Worm (Caenorhabditis elegans) whole organism, L4 larva: Measurements from ENCODE around the gene iars-1.
A peak's percentile ranks its signal among the peaks of the same experiment; 100 is the strongest.

Source experiments
- D1046.2 ChIP-seq: fragments of 200-800 bp; sonication (Bioruptor generic); IDR thresholded peaks from 2 replicates; pipeline ENCODE4 v1.3.6; 2022; ENCODE audit warnings: missing genetic modification characterization, missing compliant biosample characterization
- F37D6.2 ChIP-seq: sonication (generic microtip); optimal IDR thresholded peaks from 2 replicates; lab custom pipeline; 2016; ENCODE audit warnings: mild to moderate bottlenecking, missing genetic modification characterization, missing compliant biosample characterization
- F44E2.7 ChIP-seq: fragments of 200-800 bp; sonication (Bioruptor generic); IDR thresholded peaks from 2 replicates; pipeline ENCODE4 v2.1.2; 2022; ENCODE audit warnings: missing genetic modification characterization, missing compliant biosample characterization
- F49E8.2 ChIP-seq: sonication (generic microtip); optimal IDR thresholded peaks from 2 replicates; lab custom pipeline; 2016; ENCODE audit warnings: missing compliant biosample characterization, mild to moderate bottlenecking, missing genetic modification characterization, borderline replicate concordance
- T20F7.1 ChIP-seq: fragments of 200-800 bp; sonication (Bioruptor generic); optimal IDR thresholded peaks from 2 replicates; lab custom pipeline; 2018; ENCODE audit warnings: mild to moderate bottlenecking, missing genetic modification characterization, missing compliant biosample characterization
- T26A8.4 ChIP-seq: fragments of 200-800 bp; sonication (Bioruptor generic); IDR thresholded peaks from 2 replicates; pipeline ENCODE4 v1.3.6; 2022; ENCODE audit warnings: missing genetic modification characterization, missing compliant biosample characterization
- Y105C5A.15 ChIP-seq: fragments of 200-800 bp; sonication (Bioruptor generic); IDR thresholded peaks from 2 replicates; pipeline ENCODE4 v1.3.6; 2022; ENCODE audit warnings: missing genetic modification characterization, missing compliant biosample characterization
- Y48G9A.11 ChIP-seq: fragments of 200-800 bp; sonication (Bioruptor generic); IDR thresholded peaks from 2 replicates; pipeline ENCODE4 v1.3.6; 2022; ENCODE audit warnings: missing genetic modification reagents, missing genetic modification characterization, missing compliant biosample characterization
- Y75B8A.6 ChIP-seq: fragments of 200-800 bp; sonication (Bioruptor generic); IDR thresholded peaks from 2 replicates; pipeline ENCODE4 v1.3.6; 2022; ENCODE audit warnings: missing genetic modification reagents, missing genetic modification characterization, missing compliant biosample characterization
- ZK337.2 ChIP-seq: fragments of 200-800 bp; sonication (Bioruptor generic); IDR thresholded peaks from 2 replicates; pipeline ENCODE4 v1.3.6; 2022; ENCODE audit warnings: missing genetic modification reagents, missing genetic modification characterization, missing compliant biosample characterization
- ZK546.5 ChIP-seq, 2 experiments: sonication (generic microtip); optimal IDR thresholded peaks; 2 replicates each; lab custom pipeline; 2017; ENCODE audit warnings: missing biosample characterization in 2 of 2, missing genetic modification characterization in 2 of 2
- aha-1 ChIP-seq: fragments of 150-350 bp; peaks from one replicate; lab custom pipeline; 2014; ENCODE audit warnings: missing biosample characterization, missing genetic modification characterization
- aly-2 ChIP-seq: sonication (generic microtip); optimal IDR thresholded peaks from 2 replicates; lab custom pipeline; 2018; ENCODE audit warnings: missing biosample characterization, missing genetic modification characterization
- ceh-28 ChIP-seq: fragments of 150-350 bp; optimal IDR thresholded peaks from 2 replicates; lab custom pipeline; 2014; ENCODE audit warnings: missing biosample characterization, missing genetic modification reagents, missing genetic modification characterization
- ceh-32 ChIP-seq: sonication (generic microtip); optimal IDR thresholded peaks from 2 replicates; lab custom pipeline; 2016; ENCODE audit warnings: mild to moderate bottlenecking, missing genetic modification characterization, missing compliant biosample characterization; ENCODE audit not compliant: poor library complexity
- ceh-62 ChIP-seq: sonication (generic microtip); optimal IDR thresholded peaks from 2 replicates; lab custom pipeline; 2017; ENCODE audit warnings: missing biosample characterization, missing genetic modification characterization
- ceh-82 ChIP-seq: sonication (generic microtip); optimal IDR thresholded peaks from 2 replicates; lab custom pipeline; 2017; ENCODE audit warnings: missing biosample characterization, missing genetic modification characterization
- ces-1 ChIP-seq: fragments of 150-350 bp; sonication (generic microtip); optimal IDR thresholded peaks from 4 replicates; lab custom pipeline; 2014; ENCODE audit warnings: missing biosample characterization, missing genetic modification reagents, missing genetic modification characterization
- ctbp-1 ChIP-seq: fragments of 200-800 bp; sonication (Bioruptor generic); IDR thresholded peaks from 2 replicates; pipeline ENCODE4 v1.3.6; 2022; ENCODE audit warnings: missing genetic modification reagents, missing genetic modification characterization, missing compliant biosample characterization
- daf-19 ChIP-seq: fragments of 200-800 bp; sonication (Bioruptor generic); conservative IDR thresholded peaks from 2 replicates; pipeline ENCODE4 v1.3.6; 2022; ENCODE audit warnings: missing genetic modification characterization, missing compliant biosample characterization
- daf-8 ChIP-seq: fragments of 200-800 bp; sonication (Bioruptor generic); IDR thresholded peaks from 2 replicates; pipeline ENCODE4 v1.3.6; 2022; ENCODE audit warnings: missing genetic modification characterization, missing compliant biosample characterization
- dmd-6 ChIP-seq: fragments of 200-800 bp; sonication (Bioruptor generic); IDR thresholded peaks from 2 replicates; pipeline ENCODE4 v1.3.6; 2022; ENCODE audit warnings: missing genetic modification reagents, missing genetic modification characterization, missing compliant biosample characterization
- dmd-8 ChIP-seq: fragments of 200-800 bp; sonication (Bioruptor generic); IDR thresholded peaks from 2 replicates; pipeline ENCODE4 v1.3.6; 2022; ENCODE audit warnings: missing genetic modification characterization, missing compliant biosample characterization
- dmd-9 ChIP-seq: fragments of 200-800 bp; sonication (Bioruptor generic); IDR thresholded peaks from 2 replicates; pipeline ENCODE4 v1.3.6; 2022; ENCODE audit warnings: missing genetic modification reagents, missing genetic modification characterization, missing compliant biosample characterization
- egl-27 ChIP-seq: sonication (generic microtip); optimal IDR thresholded peaks from 3 replicates; lab custom pipeline; 2017; ENCODE audit warnings: missing biosample characterization, missing genetic modification reagents, missing genetic modification characterization
- egl-43 ChIP-seq: fragments of 200-800 bp; sonication (Bioruptor generic); IDR thresholded peaks from 2 replicates; pipeline ENCODE4 v1.3.6; 2022; ENCODE audit warnings: missing genetic modification reagents, missing genetic modification characterization, missing compliant biosample characterization
- fos-1 ChIP-seq: fragments of 150-350 bp; optimal IDR thresholded peaks from 2 replicates; lab custom pipeline; 2014; ENCODE audit warnings: missing biosample characterization, missing genetic modification characterization
- hif-1 ChIP-seq, 2 experiments: sonication (generic microtip); optimal IDR thresholded peaks; 2 replicates each; lab custom pipeline; 2016 to 2017; ENCODE audit warnings: missing compliant biosample characterization in 2 of 2, missing genetic modification characterization in 2 of 2, missing genetic modification reagents in 2 of 2, missing genotype in 2 of 2, mild to moderate bottlenecking in 1 of 2
- jun-1 ChIP-seq: fragments of 150-350 bp; optimal IDR thresholded peaks from 2 replicates; lab custom pipeline; 2014; ENCODE audit warnings: missing biosample characterization, missing genetic modification reagents, missing genetic modification characterization
- lim-7 ChIP-seq: fragments of 200-800 bp; sonication (Bioruptor generic); IDR thresholded peaks from 2 replicates; pipeline ENCODE4 v1.3.6; 2022; ENCODE audit warnings: missing genetic modification characterization, missing compliant biosample characterization
- lin-13 ChIP-seq: fragments of 150-350 bp; optimal IDR thresholded peaks from 2 replicates; lab custom pipeline; 2014; ENCODE audit warnings: missing biosample characterization, missing genetic modification reagents, missing genetic modification characterization
- lin-15B ChIP-seq: fragments of 150-350 bp; sonication (generic microtip); optimal IDR thresholded peaks from 3 replicates; lab custom pipeline; 2014; ENCODE audit warnings: missing biosample characterization, missing genetic modification characterization
- lin-29 ChIP-seq: fragments of 200-800 bp; sonication (Bioruptor generic); IDR thresholded peaks from 2 replicates; pipeline ENCODE4 v1.3.6; 2022; ENCODE audit warnings: missing genetic modification reagents, missing genetic modification characterization, missing compliant biosample characterization
- lin-38 ChIP-seq: fragments of 200-800 bp; sonication (Bioruptor generic); IDR thresholded peaks from 2 replicates; pipeline ENCODE4 v1.3.6; 2022; ENCODE audit warnings: missing genetic modification reagents, missing genetic modification characterization, missing compliant biosample characterization
- lin-39 ChIP-seq: fragments of 150-350 bp; optimal IDR thresholded peaks from 2 replicates; lab custom pipeline; 2014; ENCODE audit warnings: missing biosample characterization, missing genetic modification reagents, missing genetic modification characterization
- madf-5 ChIP-seq, 2 experiments: fragments of 200-800 bp; sonication (Bioruptor generic); IDR thresholded peaks; 2 replicates each; pipeline ENCODE4 v1.3.6; 2022; ENCODE audit warnings: missing compliant biosample characterization in 2 of 2, missing genetic modification characterization in 2 of 2
- mdl-1 ChIP-seq, 2 experiments: fragments of 150-350 bp in 1 of 2; sonication (generic microtip) in 1 of 2; optimal IDR thresholded peaks; 2 replicates each; lab custom pipeline; 2014 to 2017; ENCODE audit warnings: missing biosample characterization in 2 of 2, missing genetic modification characterization in 2 of 2
- mep-1 ChIP-seq: fragments of 150-350 bp; sonication (generic microtip); optimal IDR thresholded peaks from 3 replicates; lab custom pipeline; 2014; ENCODE audit warnings: missing biosample characterization, missing genetic modification characterization
- mes-2 ChIP-seq: sonication (generic microtip); optimal IDR thresholded peaks from 2 replicates; lab custom pipeline; 2016; ENCODE audit warnings: missing genotype, mild to moderate bottlenecking, missing genetic modification characterization, missing compliant biosample characterization; ENCODE audit not compliant: poor library complexity, severe bottlenecking
- mxl-3 ChIP-seq: fragments of 200-800 bp; sonication (Bioruptor generic); optimal IDR thresholded peaks from 2 replicates; lab custom pipeline; 2018; ENCODE audit warnings: mild to moderate bottlenecking, missing genetic modification characterization, missing compliant biosample characterization
- nhr-10 ChIP-seq: fragments of 150-350 bp; optimal IDR thresholded peaks from 2 replicates; lab custom pipeline; 2014; ENCODE audit warnings: missing biosample characterization, missing genetic modification characterization
- nhr-11 ChIP-seq: fragments of 150-350 bp; optimal IDR thresholded peaks from 2 replicates; lab custom pipeline; 2014; ENCODE audit warnings: missing biosample characterization, missing genetic modification characterization
- nhr-111 ChIP-seq: fragments of 200-800 bp; sonication (Bioruptor generic); optimal IDR thresholded peaks from 2 replicates; lab custom pipeline; 2018; ENCODE audit warnings: mild to moderate bottlenecking, missing genetic modification characterization, missing compliant biosample characterization
- nhr-48 ChIP-seq: sonication (generic microtip); optimal IDR thresholded peaks from 2 replicates; lab custom pipeline; 2016; ENCODE audit warnings: mild to moderate bottlenecking, missing genetic modification characterization, missing compliant biosample characterization
- php-3 ChIP-seq: fragments of 200-800 bp; sonication (Bioruptor generic); IDR thresholded peaks from 2 replicates; pipeline ENCODE4 v1.3.6; 2022; ENCODE audit warnings: missing genetic modification reagents, missing genetic modification characterization, missing compliant biosample characterization
- saeg-2 ChIP-seq: fragments of 200-800 bp; sonication (Bioruptor generic); IDR thresholded peaks from 2 replicates; pipeline ENCODE4 v1.3.6; 2022; ENCODE audit warnings: missing genetic modification reagents, missing genetic modification characterization, missing compliant biosample characterization
- set-16 ChIP-seq: fragments of 200-800 bp; sonication (Bioruptor generic); IDR thresholded peaks from 2 replicates; pipeline ENCODE4 v1.3.6; 2022; ENCODE audit warnings: missing genetic modification reagents, missing genetic modification characterization, missing compliant biosample characterization
- skn-1 ChIP-seq: fragments of 150-350 bp; optimal IDR thresholded peaks from 2 replicates; lab custom pipeline; 2014; ENCODE audit warnings: missing biosample characterization, missing genetic modification characterization
- snpc-1.2 ChIP-seq: fragments of 200-800 bp; sonication (Bioruptor generic); IDR thresholded peaks from 2 replicates; pipeline ENCODE4 v1.3.6; 2022; ENCODE audit warnings: missing genetic modification reagents, missing genetic modification characterization, missing compliant biosample characterization
- snpc-4 ChIP-seq: fragments of 150-350 bp; optimal IDR thresholded peaks from 2 replicates; lab custom pipeline; 2014; ENCODE audit warnings: missing biosample characterization, missing genetic modification characterization
- spr-1 ChIP-seq: sonication (generic microtip); optimal IDR thresholded peaks from 2 replicates; lab custom pipeline; 2016; ENCODE audit warnings: mild to moderate bottlenecking, missing genetic modification characterization, missing compliant biosample characterization
- unc-130 ChIP-seq: sonication (generic microtip); optimal IDR thresholded peaks from 2 replicates; lab custom pipeline; 2016; ENCODE audit warnings: missing genetic modification reagents, missing genetic modification characterization, missing compliant biosample characterization
- ztf-7 ChIP-seq: fragments of 150-350 bp; optimal IDR thresholded peaks from 2 replicates; lab custom pipeline; 2014; ENCODE audit warnings: missing biosample characterization, missing genetic modification characterization

Gene iars-1

ce11 chrIV:10366018-10366417 lies 2.4 kb upstream of the iars-1 start, which contains the start of gene sir-2.1 (continued):
- TF ChIP-seq lin-13 (GFP tag; lab: Kevin White, UChicago) (no peak), nhr-10 (tag; lab: Kevin White, UChicago) (no peak), nhr-111 (no peak), set-16 (no peak), lim-7 (GFP tag; lab: Robert Waterston, UW) (no peak), ceh-62 (tag; lab: Kevin White, UChicago) (no peak), aly-2 (no peak), F44E2.7 (GFP tag; lab: Robert Waterston, UW) (no peak), mxl-3 (GFP tag; lab: Kevin White, UChicago) (no peak), Y48G9A.11 (GFP tag; lab: Robert Waterston, UW) (no peak), dmd-8 (GFP tag; lab: Robert Waterston, UW) (no peak), ces-1 (GFP tag; lab: Kevin White, UChicago) (no peak), lin-38 (GFP tag; lab: Robert Waterston, UW) (peak; percentile 53), jun-1 (tag; lab: Kevin White, UChicago) (peak; percentile 21), fos-1 (tag; lab: Kevin White, UChicago) (no peak), mdl-1 (tag; optimal IDR thresholded peaks at IDR 0.05; lab: Kevin White, UChicago) (no peak), T26A8.4 (GFP tag; lab: Robert Waterston, UW) (peak; percentile 26; the same call in 1 of the 2 replicates), snpc-4 (tag; lab: Kevin White, UChicago) (no peak), php-3 (GFP tag; lab: Robert Waterston, UW) (no peak), lin-15B (tag; lab: Kevin White, UChicago) (no peak), ZK337.2 (GFP tag; lab: Robert Waterston, UW) (no peak), lin-29 (GFP tag; lab: Robert Waterston, UW) (no peak), mep-1 (peak; percentile 50), ceh-82 (tag; lab: Kevin White, UChicago) (no peak), aha-1 (no peak), unc-130 (GFP tag; lab: Kevin White, UChicago) (peak; percentile 30), spr-1 (tag; lab: Kevin White, UChicago) (no peak), T20F7.1 (GFP tag; lab: Kevin White, UChicago) (peak; percentile 65), mes-2 (tag; lab: Kevin White, UChicago) (peak; percentile 71), F37D6.2 (no peak), Y105C5A.15 (GFP tag; lab: Robert Waterston, UW) (no peak), ceh-28 (tag; lab: Kevin White, UChicago) (no peak), snpc-1.2 (GFP tag; lab: Robert Waterston, UW) (no peak), D1046.2 (GFP tag; lab: Robert Waterston, UW) (no peak), F49E8.2 (tag; lab: Kevin White, UChicago) (no peak), egl-27 (tag; lab: Kevin White, UChicago) (no peak), nhr-48 (tag; lab: Kevin White, UChicago) (no peak), hif-1 (tag; optimal IDR thresholded peaks at IDR 0.05; lab: Kevin White, UChicago) (no peak), nhr-11 (tag; lab: Kevin White, UChicago) (no peak), daf-8 (GFP tag; lab: Robert Waterston, UW) (no peak), saeg-2 (GFP tag; lab: Robert Waterston, UW) (no peak), dmd-6 (GFP tag; lab: Robert Waterston, UW) (no peak), lin-39 (tag; lab: Kevin White, UChicago) (no peak), Y75B8A.6 (GFP tag; lab: Robert Waterston, UW) (no peak), dmd-9 (GFP tag; lab: Robert Waterston, UW) (no peak), ZK546.5 (tag; optimal IDR thresholded peaks at IDR 0.05; lab: Kevin White, UChicago) (no peak), madf-5 (GFP tag; IDR thresholded peaks at IDR 0.05; lab: Robert Waterston, UW) (no peak), egl-43 (GFP tag; lab: Robert Waterston, UW) (no peak), ceh-32 (no peak), daf-19 (GFP tag; lab: Robert Waterston, UW) (no peak), skn-1 (tag; lab: Kevin White, UChicago) (no peak), ctbp-1 (GFP tag; lab: Robert Waterston, UW) (no peak), ztf-7 (tag; lab: Kevin White, UChicago) (no peak)
